Worm (Caenorhabditis elegans): ENCODE results near the gene pro-1.

DNA sequence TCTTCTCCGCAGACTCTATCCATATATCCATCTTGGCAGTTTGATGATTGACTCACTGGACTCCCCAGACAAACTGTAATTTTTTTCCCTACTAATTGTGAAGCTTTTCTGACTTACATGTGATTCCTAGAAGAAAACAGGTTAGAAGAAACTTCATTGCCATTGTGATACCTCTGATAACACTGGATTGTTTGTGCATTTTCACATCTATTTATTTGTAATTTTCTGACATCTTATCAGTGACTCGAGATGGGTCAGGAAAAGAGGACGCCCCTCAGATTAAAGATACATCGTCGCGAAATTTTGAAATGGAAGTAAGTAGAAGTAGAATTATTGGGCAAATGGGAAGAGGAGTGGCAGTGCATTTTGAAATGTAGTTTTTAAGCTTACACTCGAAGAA, 51.5 kb downstream of the pro-1 start, which contains the start of gene clec-61:
- TF ChIP-seq tbx-37 (GFP tag; conservative IDR thresholded peaks at IDR 0.05) (no peak), flt-1 (GFP tag; IDR thresholded peaks at IDR 0.05) (no peak), hmg-4 (GFP tag; optimal IDR thresholded peaks at IDR 0.05) (no peak), ama-1 (optimal IDR thresholded peaks at IDR 0.05) (no peak), B0310.2 (tag; optimal IDR thresholded peaks at IDR 0.05) (no peak)
